Fruit fly (Drosophila melanogaster) whole organism: ENCODE measurements around the gene CG15539.

Experiments used
- Dll ChIP-seq: fragments of >200 bp; optimal IDR thresholded peaks from 2 replicates; lab custom pipeline; 2017
- pan ChIP-seq: fragments of >200 bp; optimal IDR thresholded peaks from 2 replicates; lab custom pipeline; 2017
- psq ChIP-seq: fragments of >200 bp; optimal IDR thresholded peaks from 2 replicates; lab custom pipeline; 2017
- usp ChIP-seq: fragments of >200 bp; optimal IDR thresholded peaks from 2 replicates; lab custom pipeline; 2017; ENCODE audit warnings: missing biosample characterization, missing genetic modification characterization, mixed read lengths

DNA sequence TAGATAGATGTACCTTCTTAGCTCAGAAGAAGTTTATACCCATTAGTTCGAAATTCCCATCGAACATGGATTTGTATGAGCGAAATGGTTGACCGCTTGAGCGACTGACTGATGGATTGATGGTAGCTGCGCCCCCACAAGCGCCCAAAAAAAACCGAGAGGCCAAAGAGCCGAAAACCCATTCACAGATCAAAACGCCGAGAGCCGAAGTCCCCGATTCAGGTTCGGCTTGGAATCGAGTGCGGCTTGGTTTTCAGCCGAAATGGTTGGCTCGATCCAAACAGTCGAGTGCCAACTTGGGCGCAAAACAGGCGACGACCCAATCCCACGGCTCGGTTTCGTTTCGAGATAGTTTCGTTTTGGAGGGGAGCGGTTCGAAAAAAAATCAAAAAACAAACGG, 45.6 kb upstream of the CG15539 start:
- TF ChIP-seq usp (GFP tag; lab: Kevin White, UChicago) (no peak), pan (lab: Kevin White, UChicago) (no peak), Dll (lab: Kevin White, UChicago) (no peak), psq (no peak)
